Fruit fly (Drosophila melanogaster) whole organism, embryonic: ENCODE data around the gene ATPsynB.
A peak's percentile ranks its signal among the peaks of the same experiment; 100 is the strongest.

Experiments used
- Bteb2 ChIP-seq: fragments of 200-800 bp; sonication (Bioruptor generic); optimal IDR thresholded peaks from 2 replicates; lab custom pipeline; 2016; ENCODE audit warnings: missing biosample characterization, missing genetic modification characterization
- CG10274 ChIP-seq: fragments of 200-800 bp; sonication (Bioruptor generic); optimal IDR thresholded peaks from 3 replicates; lab custom pipeline; 2017; ENCODE audit warnings: missing biosample characterization, mild to moderate bottlenecking, missing genetic modification characterization
- CG12219 ChIP-seq: fragments of 200-800 bp; sonication (Bioruptor generic); optimal IDR thresholded peaks from 3 replicates; lab custom pipeline; 2018; ENCODE audit warnings: missing biosample characterization, mild to moderate bottlenecking, missing genetic modification characterization
- CG12299 ChIP-seq: fragments of 200-800 bp; sonication (Bioruptor generic); optimal IDR thresholded peaks from 2 replicates; lab custom pipeline; 2018; ENCODE audit warnings: missing biosample characterization, mild to moderate bottlenecking, missing genetic modification characterization
- CG12391 ChIP-seq: fragments of 200-800 bp; sonication (Bioruptor generic); optimal IDR thresholded peaks from 3 replicates; lab custom pipeline; 2018; ENCODE audit warnings: missing biosample characterization, mild to moderate bottlenecking, missing genetic modification characterization, moderate library complexity
- CG12769 ChIP-seq: fragments of 200-800 bp; sonication (Bioruptor generic); optimal IDR thresholded peaks from 2 replicates; lab custom pipeline; 2019; ENCODE audit warnings: missing biosample characterization, mild to moderate bottlenecking, missing genetic modification characterization, moderate library complexity
- CG18262 ChIP-seq: fragments of 200-800 bp; optimal IDR thresholded peaks from 3 replicates; lab custom pipeline; 2019; ENCODE audit warnings: missing biosample characterization, mild to moderate bottlenecking, missing genetic modification characterization, moderate library complexity
- CG18764 ChIP-seq: fragments of 200-800 bp; sonication (Bioruptor generic); optimal IDR thresholded peaks from 3 replicates; lab custom pipeline; 2016; ENCODE audit warnings: missing biosample characterization, missing genetic modification characterization
- CG31224 ChIP-seq: fragments of 200-800 bp; sonication (Bioruptor generic); IDR thresholded peaks from 2 replicates; pipeline ENCODE4 v1.3.6; 2022; ENCODE audit warnings: missing biosample characterization, missing genetic modification characterization
- CG3281 ChIP-seq: fragments of 200-800 bp; sonication (Bioruptor generic); optimal IDR thresholded peaks from 3 replicates; lab custom pipeline; 2017; ENCODE audit warnings: missing biosample characterization, mild to moderate bottlenecking, missing genetic modification characterization
- CG42726 ChIP-seq: fragments of 200-800 bp; sonication (Bioruptor generic); IDR thresholded peaks from 2 replicates; pipeline ENCODE4 v1.3.6; 2022; ENCODE audit warnings: missing biosample characterization, missing genetic modification characterization; ENCODE audit not compliant: partially characterized antibody
- CG6683 ChIP-seq: fragments of 200-800 bp; sonication (Bioruptor generic); optimal IDR thresholded peaks from 2 replicates; lab custom pipeline; 2017; ENCODE audit warnings: missing biosample characterization, mild to moderate bottlenecking, missing genetic modification characterization, missing genetic modification reagents
- CG8089 ChIP-seq: fragments of 200-800 bp; sonication (Bioruptor generic); optimal IDR thresholded peaks from 3 replicates; lab custom pipeline; 2016; ENCODE audit warnings: missing biosample characterization, missing genetic modification characterization
- CG9727 ChIP-seq: fragments of 200-800 bp; sonication (Bioruptor generic); optimal IDR thresholded peaks from 3 replicates; lab custom pipeline; 2017; ENCODE audit warnings: missing biosample characterization, mild to moderate bottlenecking, missing genetic modification characterization
- CG9932 ChIP-seq: fragments of 200-800 bp; sonication (Bioruptor generic); IDR thresholded peaks from 2 replicates; pipeline ENCODE4 v1.3.6; 2022; ENCODE audit warnings: missing biosample characterization, missing genetic modification characterization
- CoRest ChIP-seq: fragments of 200-800 bp; sonication (Bioruptor generic); optimal IDR thresholded peaks from 3 replicates; lab custom pipeline; 2018; ENCODE audit warnings: missing biosample characterization, mild to moderate bottlenecking, missing genetic modification characterization, moderate library complexity
- Dll ChIP-seq: fragments of 200-800 bp; sonication (Bioruptor generic); IDR thresholded peaks from 4 replicates; pipeline ENCODE4 v1.3.6; 2022; ENCODE audit warnings: missing biosample characterization, missing genetic modification characterization; ENCODE audit not compliant: partially characterized antibody
- Doc3 ChIP-seq: fragments of 200-800 bp; sonication (Bioruptor generic); IDR thresholded peaks from 3 replicates; pipeline ENCODE4 v1.3.6; 2022; ENCODE audit warnings: missing biosample characterization, missing genetic modification characterization; ENCODE audit not compliant: partially characterized antibody
- Ets97D ChIP-seq: fragments of 200-800 bp; sonication (Bioruptor generic); optimal IDR thresholded peaks from 3 replicates; lab custom pipeline; 2016; ENCODE audit warnings: missing biosample characterization, missing genetic modification characterization
- Fer2 ChIP-seq: fragments of 200-800 bp; sonication (Bioruptor generic); optimal IDR thresholded peaks from 2 replicates; lab custom pipeline; 2018; ENCODE audit warnings: missing biosample characterization, mild to moderate bottlenecking, missing genetic modification characterization, moderate library complexity
- GATAe ChIP-seq: fragments of 200-800 bp; sonication (Bioruptor generic); conservative IDR thresholded peaks from 2 replicates; pipeline ENCODE4 v1.3.6; 2022; ENCODE audit warnings: missing biosample characterization, missing genetic modification characterization
- Med ChIP-seq: fragments of 200-800 bp; sonication (Bioruptor generic); peaks from one replicate; lab custom pipeline; 2016; ENCODE audit warnings: missing biosample characterization, missing genetic modification characterization, mild to moderate bottlenecking, inconsistent platforms, moderate library complexity
- NK7.1 ChIP-seq: fragments of 200-800 bp; sonication (Bioruptor generic); optimal IDR thresholded peaks from 3 replicates; lab custom pipeline; 2016; ENCODE audit warnings: missing biosample characterization, missing genetic modification characterization
- Nf-YA ChIP-seq: fragments of 200-800 bp; sonication (Bioruptor generic); IDR thresholded peaks from 2 replicates; pipeline ENCODE4 v1.3.6; 2022; ENCODE audit warnings: missing biosample characterization, missing genetic modification characterization
- Opbp ChIP-seq: fragments of 200-800 bp; sonication (Bioruptor generic); IDR thresholded peaks from 3 replicates; pipeline ENCODE4 v1.3.6; 2022; ENCODE audit warnings: missing biosample characterization, missing genetic modification characterization; ENCODE audit not compliant: partially characterized antibody
- Pdp1 ChIP-seq, 2 experiments: fragments of 200-800 bp; sonication (Bioruptor generic); optimal IDR thresholded peaks; 3 replicates each; lab custom pipeline; 2016; ENCODE audit warnings: missing biosample characterization in 2 of 2, missing genetic modification characterization in 2 of 2, mild to moderate bottlenecking in 1 of 2, moderate library complexity in 1 of 2
- Scr ChIP-seq: fragments of 200-800 bp; sonication (Bioruptor generic); IDR thresholded peaks from 2 replicates; pipeline ENCODE4 v1.3.6; 2022; ENCODE audit warnings: missing biosample characterization, missing genetic modification characterization; ENCODE audit not compliant: partially characterized antibody
- Sin3A ChIP-seq: fragments of >200 bp; optimal IDR thresholded peaks from 2 replicates; lab custom pipeline; 2018
- Sox100B ChIP-seq: fragments of 200-800 bp; sonication (Bioruptor generic); optimal IDR thresholded peaks from 3 replicates; lab custom pipeline; 2018; ENCODE audit warnings: missing biosample characterization, mild to moderate bottlenecking, missing genetic modification characterization
- YL-1 ChIP-seq: fragments of 200-800 bp; sonication (Bioruptor generic); optimal IDR thresholded peaks from 3 replicates; lab custom pipeline; 2017; ENCODE audit warnings: missing biosample characterization, mild to moderate bottlenecking, missing genetic modification characterization
- chn ChIP-seq: fragments of 200-800 bp; sonication (Bioruptor generic); optimal IDR thresholded peaks from 2 replicates; lab custom pipeline; 2016; ENCODE audit warnings: missing biosample characterization, missing genetic modification characterization
- crp ChIP-seq, 2 experiments: fragments of 200-800 bp; sonication (Bioruptor generic); optimal IDR thresholded peaks; 2 replicates in 1 of 2; 3 replicates in 1 of 2; lab custom pipeline; 2017; ENCODE audit warnings: missing biosample characterization in 2 of 2, missing genetic modification characterization in 2 of 2, mild to moderate bottlenecking in 1 of 2, moderate library complexity in 1 of 2
- dmrt11E ChIP-seq: fragments of 200-800 bp; sonication (Bioruptor generic); optimal IDR thresholded peaks from 3 replicates; lab custom pipeline; 2018; ENCODE audit warnings: missing biosample characterization, mild to moderate bottlenecking, missing genetic modification characterization, moderate library complexity
- ems ChIP-seq: fragments of 200-800 bp; sonication (Bioruptor generic); optimal IDR thresholded peaks from 3 replicates; lab custom pipeline; 2016; ENCODE audit warnings: missing biosample characterization, missing genetic modification characterization
- fu2 ChIP-seq: fragments of 200-800 bp; sonication (Bioruptor generic); optimal IDR thresholded peaks from 2 replicates; lab custom pipeline; 2016; ENCODE audit warnings: missing biosample characterization, missing genetic modification characterization
- gcm ChIP-seq: fragments of 200-800 bp; sonication (Bioruptor generic); optimal IDR thresholded peaks from 2 replicates; lab custom pipeline; 2019; ENCODE audit warnings: missing biosample characterization, mild to moderate bottlenecking, missing genetic modification characterization, moderate library complexity
- gfzf ChIP-seq: fragments of 200-800 bp; sonication (Bioruptor generic); optimal IDR thresholded peaks from 2 replicates; lab custom pipeline; 2016; ENCODE audit warnings: missing biosample characterization, mild to moderate bottlenecking, missing genetic modification characterization, moderate library complexity
- hb ChIP-seq: fragments of 200-800 bp; sonication (Bioruptor generic); IDR thresholded peaks from 3 replicates; pipeline ENCODE4 v1.3.6; 2022; ENCODE audit warnings: missing biosample characterization, missing genetic modification characterization; ENCODE audit not compliant: partially characterized antibody
- mld ChIP-seq: fragments of 200-800 bp; sonication (Bioruptor generic); IDR thresholded peaks from 3 replicates; pipeline ENCODE4 v1.3.6; 2022; ENCODE audit warnings: missing biosample characterization, missing genetic modification characterization; ENCODE audit not compliant: partially characterized antibody
- pfk ChIP-seq: fragments of 200-800 bp; sonication (Bioruptor generic); optimal IDR thresholded peaks from 2 replicates; lab custom pipeline; 2018; ENCODE audit warnings: missing biosample characterization, mild to moderate bottlenecking, missing genetic modification characterization, moderate library complexity
- pita ChIP-seq: fragments of 200-800 bp; sonication (Bioruptor generic); optimal IDR thresholded peaks from 2 replicates; lab custom pipeline; 2017; ENCODE audit warnings: missing biosample characterization, mild to moderate bottlenecking, missing genetic modification characterization
- psq ChIP-seq: fragments of 200-800 bp; sonication (Bioruptor generic); optimal IDR thresholded peaks from 2 replicates; lab custom pipeline; 2017; ENCODE audit warnings: missing biosample characterization, missing genetic modification characterization
- run ChIP-seq: fragments of 200-800 bp; sonication (Bioruptor generic); optimal IDR thresholded peaks from 3 replicates; lab custom pipeline; 2018; ENCODE audit warnings: missing biosample characterization, mild to moderate bottlenecking, missing genetic modification characterization
- sc ChIP-seq, 3 experiments: fragments of >200 bp in 2 of 3; fragments of 200-800 bp in 1 of 3; sonication (Bioruptor generic) in 1 of 3; optimal IDR thresholded peaks; 2 replicates in 2 of 3; 3 replicates in 1 of 3; lab custom pipeline; 2017; ENCODE audit warnings: mild to moderate bottlenecking in 1 of 3, missing biosample characterization in 1 of 3, missing genetic modification characterization in 1 of 3, missing genetic modification reagents in 1 of 3
- sens-2 ChIP-seq: fragments of 200-800 bp; sonication (Bioruptor generic); IDR thresholded peaks from 2 replicates; pipeline ENCODE4 v1.3.6; 2022; ENCODE audit warnings: missing biosample characterization, missing genetic modification characterization
- sima ChIP-seq: fragments of 200-800 bp; sonication (Bioruptor generic); optimal IDR thresholded peaks from 2 replicates; lab custom pipeline; 2016; ENCODE audit warnings: missing biosample characterization, missing genetic modification characterization
- slp2 ChIP-seq: fragments of 200-800 bp; sonication (Bioruptor generic); optimal IDR thresholded peaks from 2 replicates; lab custom pipeline; 2016; ENCODE audit warnings: missing biosample characterization, missing genetic modification characterization
- sr ChIP-seq: fragments of 200-800 bp; sonication (Bioruptor generic); IDR thresholded peaks from 3 replicates; pipeline ENCODE4 v1.3.6; 2022; ENCODE audit warnings: missing biosample characterization, missing genetic modification characterization
- twi ChIP-seq: fragments of 200-800 bp; optimal IDR thresholded peaks from 2 replicates; lab custom pipeline; 2019; ENCODE audit warnings: missing biosample characterization, mild to moderate bottlenecking, missing genetic modification characterization, moderate library complexity
- zen ChIP-seq: fragments of 200-800 bp; sonication (Bioruptor generic); optimal IDR thresholded peaks from 3 replicates; lab custom pipeline; 2018; ENCODE audit warnings: missing biosample characterization, mild to moderate bottlenecking, missing genetic modification characterization, moderate library complexity

ATPsynB gene

dm6 chr3L:9726707-9727106, 3.1 kb upstream of the ATPsynB start, which contains the start of gene Naa60 (continued):
- no peak for TF ChIP-seq CG31224 (GFP tag; lab: Robert Waterston, UW)
- TF ChIP-seq pita: no peak
- TF ChIP-seq Pdp1 (GFP tag; optimal IDR thresholded peaks at IDR 0.05; lab: Kevin White, UChicago): peak in 1 of 2 experiments; percentile 24
- TF ChIP-seq Nf-YA (GFP tag; lab: Robert Waterston, UW): no peak
- TF ChIP-seq pfk: no peak
- peak; percentile 69 for TF ChIP-seq mld (GFP tag; lab: Robert Waterston, UW)
- peak; percentile 0 for TF ChIP-seq Ets97D
- TF ChIP-seq gcm: no peak
- TF ChIP-seq Fer2 (tag; lab: Kevin White, UChicago): no peak
- TF ChIP-seq GATAe (GFP tag; lab: Robert Waterston, UW): no peak
- TF ChIP-seq CoRest (tag; lab: Kevin White, UChicago): no peak
- no peak for TF ChIP-seq CG8089 (GFP tag; lab: Kevin White, UChicago)
- TF ChIP-seq CG3281 (GFP tag; lab: Kevin White, UChicago): no peak
- TF ChIP-seq sima (GFP tag; lab: Kevin White, UChicago): no peak
- peak; percentile 40 for TF ChIP-seq Med
- peak; percentile 82 for TF ChIP-seq CG42726 (GFP tag; lab: Robert Waterston, UW)
- TF ChIP-seq CG12391 (tag; lab: Kevin White, UChicago): peak; percentile 33
- peak; percentile 81 for TF ChIP-seq gfzf (GFP tag; lab: Kevin White, UChicago)
- no peak for TF ChIP-seq CG12769 (tag; lab: Kevin White, UChicago)
- TF ChIP-seq CG10274 (GFP tag; lab: Kevin White, UChicago): no peak
- no peak for TF ChIP-seq slp2 (GFP tag; lab: Kevin White, UChicago)
- peak; percentile 90 for TF ChIP-seq Doc3 (GFP tag; lab: Robert Waterston, UW)
- no peak for TF ChIP-seq NK7.1 (GFP tag; lab: Kevin White, UChicago)
- peak; percentile 27 for TF ChIP-seq chn
- no peak for TF ChIP-seq CG6683 (GFP tag; lab: Kevin White, UChicago)
- TF ChIP-seq CG9727 (GFP tag; lab: Kevin White, UChicago): no peak
- no peak for TF ChIP-seq CG12299
- TF ChIP-seq psq (GFP tag; lab: Kevin White, UChicago): no peak
- no peak for TF ChIP-seq CG18764 (GFP tag; lab: Kevin White, UChicago)
- no peak for TF ChIP-seq CG12219
- TF ChIP-seq CG18262 (tag; lab: Kevin White, UChicago): no peak
- no peak for TF ChIP-seq sc (optimal IDR thresholded peaks at IDR 0.05; lab: Kevin White, UChicago)
- no peak for TF ChIP-seq sc (GFP tag; optimal IDR thresholded peaks at IDR 0.05; lab: Kevin White, UChicago)
- TF ChIP-seq sens-2 (GFP tag; lab: Robert Waterston, UW): no peak
- no peak for TF ChIP-seq twi (tag; lab: Kevin White, UChicago)
- no peak for TF ChIP-seq ems (GFP tag; lab: Kevin White, UChicago)
- peak; percentile 51; the same call in 1 of the 2 replicates for TF ChIP-seq CG9932 (GFP tag; lab: Robert Waterston, UW)
- TF ChIP-seq crp (GFP tag; optimal IDR thresholded peaks at IDR 0.05; lab: Kevin White, UChicago): no peak
- peak; percentile 93 for TF ChIP-seq Dll
- peak; percentile 91 for TF ChIP-seq Scr (GFP tag; lab: Robert Waterston, UW)
- no peak for TF ChIP-seq Bteb2
- no peak for TF ChIP-seq sr (GFP tag; lab: Robert Waterston, UW)
- no peak for TF ChIP-seq fu2 (GFP tag; lab: Kevin White, UChicago)
- no peak for TF ChIP-seq dmrt11E (tag; lab: Kevin White, UChicago)
- TF ChIP-seq YL-1 (GFP tag; lab: Kevin White, UChicago): peak; percentile 63
- TF ChIP-seq hb (GFP tag; lab: Robert Waterston, UW): peak; percentile 70; the same call in 2 of the 3 replicates
- peak; percentile 90 for TF ChIP-seq Opbp
- TF ChIP-seq run: no peak
- no peak for TF ChIP-seq Sox100B (GFP tag; lab: Kevin White, UChicago)
- peak; percentile 36 for TF ChIP-seq zen (tag; lab: Kevin White, UChicago)
- TF ChIP-seq Sin3A (lab: Kevin White, UChicago): no peak
